Fruit fly (Drosophila melanogaster) whole organism, pupa: Measurements from ENCODE around the gene Cp190.

Experiments
- CG10348 ChIP-seq: fragments of 200-800 bp; sonication (Bioruptor generic); IDR thresholded peaks from 2 replicates; pipeline ENCODE4 v1.3.6; 2022; ENCODE audit warnings: missing biosample characterization, missing genetic modification characterization
- CG12605 ChIP-seq: fragments of 200-800 bp; sonication (Bioruptor generic); IDR thresholded peaks from 2 replicates; pipeline ENCODE4 v1.3.6; 2022; ENCODE audit warnings: missing biosample characterization, missing genetic modification characterization
- CG13204 ChIP-seq: fragments of 200-800 bp; sonication (Bioruptor generic); optimal IDR thresholded peaks from 2 replicates; lab custom pipeline; 2018; ENCODE audit warnings: missing biosample characterization, mild to moderate bottlenecking, missing genetic modification characterization, moderate library complexity
- CG14655 ChIP-seq: fragments of 200-800 bp; sonication (Bioruptor generic); optimal IDR thresholded peaks from 3 replicates; lab custom pipeline; 2017; ENCODE audit warnings: mild to moderate bottlenecking, missing biosample characterization, missing genetic modification reagents, missing genetic modification characterization
- CG15710 ChIP-seq: fragments of 200-800 bp; sonication (Bioruptor generic); optimal IDR thresholded peaks from 2 replicates; lab custom pipeline; 2018; ENCODE audit warnings: missing biosample characterization, mild to moderate bottlenecking, missing genetic modification characterization, moderate library complexity
- CG17806 ChIP-seq: fragments of 200-800 bp; sonication (Bioruptor generic); optimal IDR thresholded peaks from 2 replicates; lab custom pipeline; 2018; ENCODE audit warnings: missing biosample characterization, mild to moderate bottlenecking, missing genetic modification characterization, moderate library complexity
- CG32121 ChIP-seq: fragments of 200-800 bp; sonication (Bioruptor generic); IDR thresholded peaks from 2 replicates; pipeline ENCODE4 v1.3.6; 2022; ENCODE audit warnings: missing biosample characterization, missing genetic modification characterization
- CG34367 ChIP-seq: fragments of 200-800 bp; sonication (Bioruptor generic); optimal IDR thresholded peaks from 2 replicates; lab custom pipeline; 2018; ENCODE audit warnings: missing biosample characterization, mild to moderate bottlenecking, missing genetic modification characterization
- CG4496 ChIP-seq: fragments of 200-800 bp; sonication (Bioruptor generic); IDR thresholded peaks from 3 replicates; pipeline ENCODE4 v1.3.6; 2022; ENCODE audit warnings: missing biosample characterization, missing genetic modification characterization
- CG8159 ChIP-seq: fragments of 200-800 bp; sonication (Bioruptor generic); optimal IDR thresholded peaks from 3 replicates; lab custom pipeline; 2018; ENCODE audit warnings: missing biosample characterization, mild to moderate bottlenecking, missing genetic modification characterization, moderate library complexity
- CG8301 ChIP-seq: fragments of 200-800 bp; sonication (Bioruptor generic); optimal IDR thresholded peaks from 2 replicates; lab custom pipeline; 2018; ENCODE audit warnings: missing biosample characterization, mild to moderate bottlenecking, missing genetic modification characterization
- CG9948 ChIP-seq: fragments of 200-800 bp; sonication (Bioruptor generic); optimal IDR thresholded peaks from 2 replicates; lab custom pipeline; 2018; ENCODE audit warnings: missing biosample characterization, mild to moderate bottlenecking, missing genetic modification characterization, moderate library complexity
- D1 ChIP-seq: fragments of 200-800 bp; sonication (Bioruptor generic); optimal IDR thresholded peaks from 2 replicates; lab custom pipeline; 2018; ENCODE audit warnings: missing biosample characterization, mild to moderate bottlenecking, missing genetic modification characterization, moderate library complexity
- EcR ChIP-seq: fragments of 200-800 bp; sonication (Bioruptor generic); optimal IDR thresholded peaks from 3 replicates; lab custom pipeline; 2019; ENCODE audit warnings: missing biosample characterization, missing genetic modification characterization, mild to moderate bottlenecking, moderate library complexity, missing genetic modification reagents
- Ets98B ChIP-seq: fragments of 200-800 bp; sonication (Bioruptor generic); IDR thresholded peaks from 2 replicates; pipeline ENCODE4 v1.3.6; 2022; ENCODE audit warnings: missing biosample characterization, missing genetic modification characterization
- Pif1A ChIP-seq: fragments of 200-800 bp; sonication (Bioruptor generic); optimal IDR thresholded peaks from 3 replicates; lab custom pipeline; 2016; ENCODE audit warnings: missing biosample characterization, missing genetic modification characterization
- Pif1B ChIP-seq: fragments of 200-800 bp; sonication (Bioruptor generic); optimal IDR thresholded peaks from 3 replicates; lab custom pipeline; 2016; ENCODE audit warnings: missing biosample characterization, missing genetic modification characterization
- Snoo ChIP-seq: fragments of 200-800 bp; sonication (Bioruptor generic); optimal IDR thresholded peaks from 3 replicates; lab custom pipeline; 2017; ENCODE audit warnings: missing biosample characterization, mild to moderate bottlenecking, missing genetic modification characterization, inconsistent platforms
- fd96Ca ChIP-seq: fragments of 200-800 bp; sonication (Bioruptor generic); IDR thresholded peaks from 3 replicates; pipeline ENCODE4 v1.3.6; 2022; ENCODE audit warnings: missing biosample characterization, missing genetic modification characterization
- gl ChIP-seq: fragments of 200-800 bp; sonication (Bioruptor generic); optimal IDR thresholded peaks from 2 replicates; lab custom pipeline; 2018; ENCODE audit warnings: missing biosample characterization, mild to moderate bottlenecking, missing genetic modification characterization
- rn ChIP-seq: fragments of 200-800 bp; sonication (Bioruptor generic); IDR thresholded peaks from 2 replicates; pipeline ENCODE4 v1.3.6; 2022; ENCODE audit warnings: missing biosample characterization, missing genetic modification characterization

The Cp190 gene

dm6 chr3R:15287763-15288162, 12.7 kb upstream of the Cp190 start:
- no peak for TF ChIP-seq CG10348

dm6 chr3R:15286693-15287041, 11.6 kb upstream of the Cp190 start:
- TF ChIP-seq CG14655 (GFP tag; lab: Kevin White, UChicago) (no peak), CG32121 (no peak), CG13204 (no peak), CG17806 (no peak), Ets98B (no peak), fd96Ca (GFP tag; lab: Robert Waterston, UW) (no peak), CG34367 (tag; lab: Kevin White, UChicago) (no peak), Pif1A (GFP tag; lab: Kevin White, UChicago) (no peak), rn (GFP tag; lab: Robert Waterston, UW) (no peak), gl (no peak), D1 (tag; lab: Kevin White, UChicago) (no peak), Snoo (tag; lab: Kevin White, UChicago) (no peak), CG4496 (GFP tag; lab: Robert Waterston, UW) (no peak), Pif1B (no peak), CG12605 (GFP tag; lab: Robert Waterston, UW) (no peak), CG8159 (tag; lab: Kevin White, UChicago) (no peak), CG15710 (tag; lab: Kevin White, UChicago) (no peak), CG8301 (no peak)

- TF ChIP-seq CG8159 (tag; lab: Kevin White, UChicago): no peak
- TF ChIP-seq D1 (tag; lab: Kevin White, UChicago): peak; percentile 2
- TF ChIP-seq, all 21 proteins: peak for 1
Measured at dm6 chr3R:15286024-15286692, 11.1 kb upstream of the Cp190 start.

- TF ChIP-seq Ets98B: no peak
- peak; percentile 60 for TF ChIP-seq EcR (GFP tag; lab: Kevin White, UChicago)
Measured at dm6 chr3R:15282982-15283809, 8.2 kb upstream of the Cp190 start.

- no peak for TF ChIP-seq Snoo (tag; lab: Kevin White, UChicago)
- TF ChIP-seq EcR (GFP tag; lab: Kevin White, UChicago): no peak
- no peak for TF ChIP-seq Pif1B
- TF ChIP-seq Pif1A (GFP tag; lab: Kevin White, UChicago): no peak
- TF ChIP-seq CG15710 (tag; lab: Kevin White, UChicago): no peak
- no peak for TF ChIP-seq CG13204
- TF ChIP-seq Ets98B: no peak
- no peak for TF ChIP-seq CG4496 (GFP tag; lab: Robert Waterston, UW)
- TF ChIP-seq rn (GFP tag; lab: Robert Waterston, UW): no peak
- no peak for TF ChIP-seq CG8159 (tag; lab: Kevin White, UChicago)
- TF ChIP-seq CG10348: no peak
- TF ChIP-seq CG32121: no peak
- TF ChIP-seq fd96Ca (GFP tag; lab: Robert Waterston, UW): no peak
- no peak for TF ChIP-seq CG8301
- TF ChIP-seq CG17806: no peak
- TF ChIP-seq D1 (tag; lab: Kevin White, UChicago): no peak
Measured at dm6 chr3R:15282326-15282725, 7.3 kb upstream of the Cp190 start.

DNA sequence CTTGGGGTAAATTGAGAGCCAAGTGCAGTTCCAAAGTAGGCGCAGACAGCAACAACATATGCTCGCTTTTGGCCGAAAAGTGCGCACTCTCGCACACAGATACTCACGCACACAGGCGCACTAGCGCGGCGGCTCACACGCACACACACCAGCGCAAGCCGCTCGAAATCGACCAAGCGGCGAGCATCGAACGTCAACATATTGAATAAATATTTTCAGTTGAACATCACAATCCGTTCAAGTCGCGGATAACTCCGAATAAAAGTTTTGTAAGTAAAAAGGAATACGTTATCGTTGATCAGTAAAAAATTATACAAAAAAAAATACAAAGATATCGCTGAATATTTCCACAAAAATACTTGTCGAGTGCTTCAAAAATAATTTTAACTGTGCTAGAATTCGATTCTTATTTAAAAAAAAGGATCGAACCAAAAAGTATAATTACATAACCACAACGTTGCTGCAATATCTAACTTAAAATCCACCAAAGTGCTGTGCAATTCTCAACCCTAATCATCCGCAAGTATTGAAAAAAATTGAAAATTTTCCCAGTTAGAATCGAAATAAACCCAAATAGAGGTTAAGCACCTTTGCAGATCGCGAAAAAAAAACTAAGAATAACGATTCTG, 6.4 kb upstream of the Cp190 start:
- no peak for TF ChIP-seq gl

DNA sequence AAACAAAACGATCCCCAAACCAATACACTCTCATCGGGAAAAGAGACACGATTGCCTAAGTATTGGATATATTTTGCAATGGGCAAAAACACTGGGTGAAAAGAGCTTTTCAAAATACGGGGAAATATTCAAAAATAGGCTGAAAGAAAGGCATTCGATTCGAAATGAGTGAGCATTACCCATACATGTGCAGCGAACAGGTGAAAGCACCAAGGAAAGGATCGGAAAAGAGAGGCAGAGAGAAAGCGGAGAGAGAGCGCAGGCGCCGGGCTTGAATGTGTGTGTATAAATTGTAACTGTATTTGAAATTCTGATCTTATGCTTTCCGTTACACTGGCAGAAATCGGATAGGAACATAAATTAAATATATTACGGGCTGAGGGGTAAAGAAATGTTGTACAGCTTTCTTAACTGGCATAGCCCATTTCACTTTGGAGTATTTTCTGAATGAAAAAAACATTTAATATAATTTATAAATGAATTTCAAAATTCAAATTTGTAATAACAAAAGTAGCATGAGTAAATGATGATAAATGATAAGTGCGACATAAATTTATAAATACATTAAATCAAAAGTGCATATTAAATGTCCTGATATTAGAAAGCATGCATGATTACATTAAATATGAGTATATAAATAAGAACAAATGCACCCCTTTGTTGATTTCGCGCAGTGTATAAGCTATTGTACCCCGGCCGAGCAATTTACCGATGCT, 5.7 kb upstream of the Cp190 start:
- no peak for TF ChIP-seq gl
- TF ChIP-seq EcR (GFP tag; lab: Kevin White, UChicago): no peak
- no peak for TF ChIP-seq CG13204
- TF ChIP-seq CG4496 (GFP tag; lab: Robert Waterston, UW): 0 out of 3 replicates have a peak, but pooled peaks have one; percentile 25
- peak; percentile 24 for TF ChIP-seq CG17806
- TF ChIP-seq CG8301: peak; percentile 57
- no peak for TF ChIP-seq CG10348
- TF ChIP-seq Pif1A (GFP tag; lab: Kevin White, UChicago): peak; percentile 40
- no peak for TF ChIP-seq CG32121
- TF ChIP-seq D1 (tag; lab: Kevin White, UChicago): no peak
- TF ChIP-seq CG15710 (tag; lab: Kevin White, UChicago): peak; percentile 33
- no peak for TF ChIP-seq rn (GFP tag; lab: Robert Waterston, UW)
- TF ChIP-seq CG12605 (GFP tag; lab: Robert Waterston, UW): no peak
- TF ChIP-seq Snoo (tag; lab: Kevin White, UChicago): peak; percentile 74
- peak; percentile 43 for TF ChIP-seq Pif1B
- peak; percentile 54 for TF ChIP-seq CG8159 (tag; lab: Kevin White, UChicago)
- peak; percentile 42 for TF ChIP-seq CG9948 (tag; lab: Kevin White, UChicago)
- no peak for TF ChIP-seq fd96Ca (GFP tag; lab: Robert Waterston, UW)
- TF ChIP-seq CG14655 (GFP tag; lab: Kevin White, UChicago): peak; percentile 81
- no peak for TF ChIP-seq Ets98B
- TF ChIP-seq CG34367 (tag; lab: Kevin White, UChicago): no peak
